Worm (Caenorhabditis elegans) whole organism, L1 larva: Measurements from ENCODE around the gene dhhc-6.

Experiments used
- C34B4.2 ChIP-seq: sonication (generic microtip); optimal IDR thresholded peaks from 2 replicates; lab custom pipeline; 2017; ENCODE audit warnings: mild to moderate bottlenecking, missing genetic modification characterization, missing compliant biosample characterization
- F16B12.6 ChIP-seq: fragments of 150-350 bp; optimal IDR thresholded peaks from 2 replicates; lab custom pipeline; 2014; ENCODE audit warnings: missing biosample characterization, missing genetic modification characterization
- Y116A8C.19 ChIP-seq: sonication (generic microtip); optimal IDR thresholded peaks from 2 replicates; lab custom pipeline; 2016; ENCODE audit warnings: missing compliant biosample characterization, missing genetic modification characterization, borderline replicate concordance
- aha-1 ChIP-seq: fragments of 150-350 bp; optimal IDR thresholded peaks from 2 replicates; lab custom pipeline; 2014; ENCODE audit warnings: missing biosample characterization, missing genetic modification characterization
- aly-2 ChIP-seq: fragments of 150-350 bp; optimal IDR thresholded peaks from 2 replicates; lab custom pipeline; 2014; ENCODE audit warnings: missing biosample characterization, missing genetic modification characterization
- ama-1 ChIP-seq: fragments of 150-350 bp; optimal IDR thresholded peaks from 2 replicates; lab custom pipeline; 2014
- blmp-1 ChIP-seq: fragments of 150-350 bp; optimal IDR thresholded peaks from 2 replicates; lab custom pipeline; 2014; ENCODE audit warnings: missing biosample characterization, missing genetic modification characterization
- ceh-63 ChIP-seq: fragments of 200-800 bp; sonication (Bioruptor generic); optimal IDR thresholded peaks from 2 replicates; lab custom pipeline; 2018; ENCODE audit warnings: mild to moderate bottlenecking, missing genetic modification characterization, missing compliant biosample characterization
- ces-1 ChIP-seq: fragments of 150-350 bp; optimal IDR thresholded peaks from 2 replicates; lab custom pipeline; 2014; ENCODE audit warnings: missing biosample characterization, missing genetic modification reagents, missing genetic modification characterization
- dsc-1 ChIP-seq: sonication (generic microtip); optimal IDR thresholded peaks from 2 replicates; lab custom pipeline; 2016; ENCODE audit warnings: mild to moderate bottlenecking, missing genetic modification characterization, missing compliant biosample characterization
- efl-1 ChIP-seq, 4 experiments: fragments of 150-350 bp; optimal IDR thresholded peaks in 3 of 4; peaks in 1 of 4; 1 replicate in 1 of 4; 2 replicates in 3 of 4; lab custom pipeline; 2014; ENCODE audit warnings: missing biosample characterization in 2 of 4, missing genetic modification characterization in 2 of 4, missing genetic modification reagents in 2 of 4
- efl-3 ChIP-seq: fragments of 200-800 bp; sonication (Bioruptor generic); optimal IDR thresholded peaks from 2 replicates; lab custom pipeline; 2018; ENCODE audit warnings: mild to moderate bottlenecking, missing genetic modification characterization, missing compliant biosample characterization
- egl-13 ChIP-seq: sonication (generic microtip); optimal IDR thresholded peaks from 2 replicates; lab custom pipeline; 2016; ENCODE audit warnings: missing genotype, missing genetic modification reagents, missing genetic modification characterization, missing compliant biosample characterization
- egl-27 ChIP-seq, 2 experiments: fragments of 150-350 bp in 1 of 2; sonication (generic microtip); optimal IDR thresholded peaks; 3 replicates each; lab custom pipeline; 2017 to 2018; ENCODE audit warnings: missing biosample characterization in 2 of 2, missing genetic modification characterization in 2 of 2, missing genetic modification reagents in 2 of 2
- elt-2 ChIP-seq: sonication (generic microtip); optimal IDR thresholded peaks from 2 replicates; lab custom pipeline; 2016; ENCODE audit warnings: missing genetic modification characterization, mild to moderate bottlenecking, inconsistent platforms, missing compliant biosample characterization, missing genetic modification reagents
- elt-3 ChIP-seq, 6 experiments: fragments of 150-350 bp in 1 of 6; sonication (generic microtip); optimal IDR thresholded peaks; 2 replicates each; lab custom pipeline; 2017 to 2018; ENCODE audit warnings: missing biosample characterization in 6 of 6, missing genetic modification characterization in 6 of 6, inconsistent platforms in 1 of 6
- ets-5 ChIP-seq: fragments of 200-800 bp; sonication (Bioruptor generic); IDR thresholded peaks from 2 replicates; pipeline ENCODE4 v1.3.6; 2022; ENCODE audit warnings: missing genetic modification characterization, missing compliant biosample characterization
- fkh-4 ChIP-seq: sonication (generic microtip); optimal IDR thresholded peaks from 2 replicates; lab custom pipeline; 2016; ENCODE audit warnings: missing compliant biosample characterization, missing genetic modification characterization, borderline replicate concordance
- fos-1 ChIP-seq: fragments of 150-350 bp; optimal IDR thresholded peaks from 2 replicates; lab custom pipeline; 2014; ENCODE audit warnings: missing biosample characterization, missing genetic modification characterization
- grh-1 ChIP-seq: fragments of 200-800 bp; sonication (Bioruptor generic); IDR thresholded peaks from 2 replicates; pipeline ENCODE4 v1.3.6; 2022; ENCODE audit warnings: missing genetic modification reagents, missing genetic modification characterization, missing compliant biosample characterization
- irx-1 ChIP-seq: sonication (generic microtip); optimal IDR thresholded peaks from 2 replicates; lab custom pipeline; 2016; ENCODE audit warnings: missing genetic modification characterization, missing compliant biosample characterization
- isw-1 ChIP-seq: fragments of 200-800 bp; sonication (Bioruptor generic); IDR thresholded peaks from 2 replicates; pipeline ENCODE4 v1.3.6; 2022; ENCODE audit warnings: missing genetic modification characterization, missing compliant biosample characterization
- jun-1 ChIP-seq: fragments of 150-350 bp; optimal IDR thresholded peaks from 2 replicates; lab custom pipeline; 2014; ENCODE audit warnings: missing biosample characterization, missing genetic modification reagents, missing genetic modification characterization
- lin-13 ChIP-seq: fragments of 150-350 bp; optimal IDR thresholded peaks from 2 replicates; lab custom pipeline; 2014; ENCODE audit warnings: missing biosample characterization, missing genetic modification reagents, missing genetic modification characterization
- lin-15B ChIP-seq: fragments of 150-350 bp; sonication (generic microtip); optimal IDR thresholded peaks from 3 replicates; lab custom pipeline; 2014; ENCODE audit warnings: missing biosample characterization, missing genetic modification characterization
- lin-35 ChIP-seq, 2 experiments: fragments of 150-350 bp; optimal IDR thresholded peaks; 2 replicates each; lab custom pipeline; 2014; ENCODE audit warnings: missing biosample characterization in 2 of 2, missing genetic modification characterization in 2 of 2, missing genetic modification reagents in 2 of 2
- lin-39 ChIP-seq: fragments of 150-350 bp; optimal IDR thresholded peaks from 2 replicates; lab custom pipeline; 2014; ENCODE audit warnings: missing biosample characterization, missing genetic modification reagents, missing genetic modification characterization
- lsy-2 ChIP-seq, 2 experiments: fragments of 150-350 bp; optimal IDR thresholded peaks; 2 replicates each; lab custom pipeline; 2014; ENCODE audit warnings: missing biosample characterization in 2 of 2, missing genetic modification characterization in 2 of 2
- mdl-1 ChIP-seq, 2 experiments: fragments of 150-350 bp; optimal IDR thresholded peaks; 2 replicates each; lab custom pipeline; 2014 to 2017; ENCODE audit warnings: missing biosample characterization in 2 of 2, missing genetic modification characterization in 2 of 2, inconsistent platforms in 1 of 2
- mef-2 ChIP-seq: fragments of 150-350 bp; optimal IDR thresholded peaks from 2 replicates; lab custom pipeline; 2014; ENCODE audit warnings: missing biosample characterization, missing genetic modification characterization
- nhr-237 ChIP-seq: fragments of 150-350 bp; optimal IDR thresholded peaks from 2 replicates; lab custom pipeline; 2014; ENCODE audit warnings: missing biosample characterization, missing genetic modification characterization
- nhr-47 ChIP-seq: sonication (generic microtip); optimal IDR thresholded peaks from 2 replicates; lab custom pipeline; 2016; ENCODE audit warnings: mild to moderate bottlenecking, missing genetic modification characterization, moderate library complexity, missing compliant biosample characterization
- nhr-71 ChIP-seq: sonication (generic microtip); optimal IDR thresholded peaks from 2 replicates; lab custom pipeline; 2016; ENCODE audit warnings: mild to moderate bottlenecking, missing genetic modification characterization, moderate library complexity, missing compliant biosample characterization
- nhr-76 ChIP-seq: sonication (generic microtip); optimal IDR thresholded peaks from 2 replicates; lab custom pipeline; 2017; ENCODE audit warnings: missing biosample characterization, missing genetic modification characterization
- nhr-77 ChIP-seq: fragments of 150-350 bp; optimal IDR thresholded peaks from 2 replicates; lab custom pipeline; 2014; ENCODE audit warnings: missing biosample characterization, missing genetic modification characterization
- nhr-90 ChIP-seq: sonication (generic microtip); optimal IDR thresholded peaks from 2 replicates; lab custom pipeline; 2016; ENCODE audit warnings: mild to moderate bottlenecking, missing genetic modification characterization, missing compliant biosample characterization; ENCODE audit not compliant: poor library complexity
- pqm-1 ChIP-seq: sonication (generic microtip); optimal IDR thresholded peaks from 3 replicates; lab custom pipeline; 2017; ENCODE audit warnings: missing biosample characterization, missing genetic modification characterization
- rnt-1 ChIP-seq: sonication (generic microtip); optimal IDR thresholded peaks from 2 replicates; lab custom pipeline; 2016; ENCODE audit warnings: mild to moderate bottlenecking, missing genetic modification characterization, moderate library complexity, missing compliant biosample characterization
- skn-1 ChIP-seq: fragments of 150-350 bp; optimal IDR thresholded peaks from 2 replicates; lab custom pipeline; 2014; ENCODE audit warnings: missing biosample characterization, missing genetic modification characterization
- snpc-4 ChIP-seq: fragments of 150-350 bp; optimal IDR thresholded peaks from 2 replicates; lab custom pipeline; 2014; ENCODE audit warnings: missing biosample characterization, missing genetic modification characterization
- snu-23 ChIP-seq: sonication (generic microtip); optimal IDR thresholded peaks from 2 replicates; lab custom pipeline; 2016; ENCODE audit warnings: missing genetic modification characterization, missing compliant biosample characterization
- sox-4 ChIP-seq: sonication (generic microtip); optimal IDR thresholded peaks from 2 replicates; lab custom pipeline; 2016; ENCODE audit warnings: missing genetic modification characterization, missing compliant biosample characterization
- sptf-1 ChIP-seq: fragments of 150-350 bp; optimal IDR thresholded peaks from 2 replicates; lab custom pipeline; 2014; ENCODE audit warnings: missing biosample characterization, missing genetic modification characterization
- sup-37 ChIP-seq: fragments of 200-800 bp; sonication (Bioruptor generic); optimal IDR thresholded peaks from 2 replicates; lab custom pipeline; 2018; ENCODE audit warnings: mild to moderate bottlenecking, missing genetic modification characterization, missing compliant biosample characterization
- tbx-2 ChIP-seq: sonication (generic microtip); optimal IDR thresholded peaks from 2 replicates; lab custom pipeline; 2016; ENCODE audit warnings: missing genetic modification characterization, missing compliant biosample characterization
- tlp-1 ChIP-seq: fragments of 150-350 bp; optimal IDR thresholded peaks from 2 replicates; lab custom pipeline; 2014; ENCODE audit warnings: missing biosample characterization, missing genetic modification characterization
- unc-30 ChIP-seq: sonication (generic microtip); optimal IDR thresholded peaks from 2 replicates; lab custom pipeline; 2017; ENCODE audit warnings: missing biosample characterization, missing genetic modification characterization
- unc-62 ChIP-seq: fragments of 150-350 bp; optimal IDR thresholded peaks from 2 replicates; lab custom pipeline; 2014; ENCODE audit warnings: missing biosample characterization, missing genetic modification reagents, missing genetic modification characterization
- unc-98 ChIP-seq: fragments of 200-800 bp; sonication (Bioruptor generic); IDR thresholded peaks from 2 replicates; pipeline ENCODE4 v1.3.6; 2022; ENCODE audit warnings: missing genetic modification characterization, missing compliant biosample characterization
- vab-15 ChIP-seq: sonication (generic microtip); optimal IDR thresholded peaks from 2 replicates; lab custom pipeline; 2017; ENCODE audit warnings: missing genotype, mild to moderate bottlenecking, missing genetic modification characterization, missing compliant biosample characterization
- zag-1 ChIP-seq: fragments of 150-350 bp; optimal IDR thresholded peaks from 2 replicates; lab custom pipeline; 2014; ENCODE audit warnings: missing biosample characterization, missing genetic modification characterization
- ztf-11 ChIP-seq, 2 experiments: sonication (generic microtip); optimal IDR thresholded peaks; 2 replicates each; lab custom pipeline; 2016 to 2017; ENCODE audit warnings: missing genetic modification characterization in 2 of 2, missing biosample characterization in 1 of 2, missing compliant biosample characterization in 1 of 2
- ztf-4 ChIP-seq: fragments of 150-350 bp; optimal IDR thresholded peaks from 2 replicates; lab custom pipeline; 2014; ENCODE audit warnings: missing biosample characterization, missing genetic modification characterization

Gene dhhc-6

DNA sequence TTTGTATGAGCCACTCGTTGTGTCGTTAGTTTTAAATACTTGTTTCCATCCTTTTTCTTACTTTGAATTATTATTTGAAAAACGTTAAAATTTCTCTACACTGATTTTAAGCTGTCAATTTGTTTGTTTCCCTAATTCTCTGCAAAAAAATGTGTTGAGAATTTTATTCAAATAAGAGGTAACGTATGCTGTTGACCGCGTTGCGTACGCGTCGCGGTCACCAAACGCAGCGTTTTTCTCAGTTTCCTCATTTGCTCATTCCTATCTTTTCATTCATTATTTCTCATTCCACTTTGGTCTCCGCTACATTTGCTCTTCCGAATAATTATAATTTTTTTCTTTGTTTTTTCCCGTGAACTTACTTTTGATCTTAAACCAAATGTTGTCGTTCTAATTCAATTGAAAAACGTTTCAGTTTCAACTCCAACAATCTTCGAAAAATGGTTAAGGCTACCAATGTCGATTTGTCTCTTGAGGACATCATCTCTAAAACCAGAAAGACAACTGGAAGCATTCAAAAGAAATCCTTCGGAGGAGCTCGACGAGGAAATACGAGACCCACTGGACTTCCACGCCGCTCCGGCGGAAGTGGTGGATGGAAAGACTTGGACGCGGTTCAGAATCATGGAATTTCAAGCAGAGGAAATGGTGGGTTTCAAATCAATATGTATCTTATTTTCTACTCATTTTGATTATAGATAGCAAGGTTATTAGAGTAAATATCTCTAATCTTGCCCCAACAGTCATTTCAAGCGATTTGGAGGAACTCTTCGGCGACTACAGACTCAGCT, 1.7 kb upstream of the dhhc-6 start, which contains the start of gene aly-3:
Gene aly-3 (plus strand): TSS at position 409 of the 791 bp plus-strand sequence.
- no peak for TF ChIP-seq aly-2 (tag; lab: Kevin White, UChicago)
- no peak for TF ChIP-seq unc-62 (GFP tag; lab: Kevin White, UChicago)
- TF ChIP-seq fkh-4 (tag; lab: Kevin White, UChicago) = no peak
- no peak for TF ChIP-seq nhr-76
- TF ChIP-seq pqm-1 (tag; lab: Kevin White, UChicago) = no peak
- no peak for TF ChIP-seq sptf-1 (tag; lab: Kevin White, UChicago)
- no peak for TF ChIP-seq unc-30 (tag; lab: Kevin White, UChicago)
- TF ChIP-seq ets-5 (GFP tag; lab: Robert Waterston, UW) = no peak
- TF ChIP-seq isw-1 (GFP tag; lab: Robert Waterston, UW) = no peak
- no peak for TF ChIP-seq zag-1 (tag; lab: Kevin White, UChicago)
- TF ChIP-seq skn-1 (tag; lab: Kevin White, UChicago) = no peak
- TF ChIP-seq snu-23 (GFP tag; lab: Kevin White, UChicago) = peak; percentile 22
- peak; percentile 21 for TF ChIP-seq ama-1 (lab: Kevin White, UChicago)
- no peak for TF ChIP-seq fos-1
- TF ChIP-seq tlp-1 (tag; lab: Kevin White, UChicago) = no peak
- no peak for TF ChIP-seq vab-15 (tag; lab: Kevin White, UChicago)
- TF ChIP-seq elt-3 (tag; optimal IDR thresholded peaks at IDR 0.05; lab: Kevin White, UChicago) = no peak
- no peak for TF ChIP-seq mdl-1 (tag; optimal IDR thresholded peaks at IDR 0.05; lab: Kevin White, UChicago)
- TF ChIP-seq tbx-2 (tag; lab: Kevin White, UChicago) = no peak
- TF ChIP-seq C34B4.2 (tag; lab: Kevin White, UChicago) = no peak
- TF ChIP-seq lin-35 (GFP tag; optimal IDR thresholded peaks at IDR 0.05; lab: Kevin White, UChicago) = peak; percentile 21 to 54
- TF ChIP-seq nhr-47 (tag; lab: Kevin White, UChicago) = peak; percentile 8
- TF ChIP-seq egl-27 (tag; optimal IDR thresholded peaks at IDR 0.05; lab: Kevin White, UChicago) = no peak
- no peak for TF ChIP-seq ztf-11 (tag; optimal IDR thresholded peaks at IDR 0.05; lab: Kevin White, UChicago)
- no peak for TF ChIP-seq mef-2 (tag; lab: Kevin White, UChicago)
- TF ChIP-seq lsy-2 (tag; optimal IDR thresholded peaks at IDR 0.05; lab: Kevin White, UChicago) = peak; percentile 8 to 54
- TF ChIP-seq unc-98 = no peak
- TF ChIP-seq nhr-90 (tag; lab: Kevin White, UChicago) = no peak
- TF ChIP-seq nhr-237 (tag; lab: Kevin White, UChicago) = no peak
- no peak for TF ChIP-seq snpc-4 (tag; lab: Kevin White, UChicago)
- no peak for TF ChIP-seq nhr-71 (tag; lab: Kevin White, UChicago)
- no peak for TF ChIP-seq nhr-77 (tag; lab: Kevin White, UChicago)
- peak in 1 of 2 experiments; percentile 7 for TF ChIP-seq efl-1 (optimal IDR thresholded peaks at IDR 0.05; lab: Kevin White, UChicago)
- TF ChIP-seq efl-1 (GFP tag; optimal IDR thresholded peaks at IDR 0.05 in 1 of 2; lab: Kevin White, UChicago) = peak in 1 of 2 experiments; percentile 35
- no peak for TF ChIP-seq ztf-4
- TF ChIP-seq blmp-1 (tag; lab: Kevin White, UChicago) = peak; percentile 19
- TF ChIP-seq dsc-1 (tag; lab: Kevin White, UChicago) = no peak
- TF ChIP-seq jun-1 (tag; lab: Kevin White, UChicago) = no peak
- TF ChIP-seq sup-37 (GFP tag; lab: Kevin White, UChicago) = no peak
- TF ChIP-seq efl-3 (GFP tag; lab: Kevin White, UChicago) = no peak
- TF ChIP-seq elt-2 = no peak
- TF ChIP-seq rnt-1 (tag; lab: Kevin White, UChicago) = no peak
- no peak for TF ChIP-seq grh-1 (GFP tag; lab: Robert Waterston, UW)
- TF ChIP-seq F16B12.6 (tag; lab: Kevin White, UChicago) = no peak
- TF ChIP-seq irx-1 (tag; lab: Kevin White, UChicago) = no peak
- TF ChIP-seq aha-1 = no peak
- no peak for TF ChIP-seq ces-1 (GFP tag; lab: Kevin White, UChicago)
- TF ChIP-seq lin-13 (GFP tag; lab: Kevin White, UChicago) = no peak
- TF ChIP-seq ceh-63 (GFP tag; lab: Kevin White, UChicago) = no peak
- TF ChIP-seq lin-15B (tag; lab: Kevin White, UChicago) = peak; percentile 6
- no peak for TF ChIP-seq Y116A8C.19 (tag; lab: Kevin White, UChicago)
- TF ChIP-seq egl-13 = no peak
- TF ChIP-seq sox-4 (tag; lab: Kevin White, UChicago) = no peak
- TF ChIP-seq lin-39 = no peak
